Fruit fly (Drosophila melanogaster) whole organism, embryonic: ENCODE measurements around the gene Pss.
A peak's percentile ranks its signal among the peaks of the same experiment; 100 is the strongest.

Experiments used
- CG10366 ChIP-seq: fragments of 200-800 bp; sonication (Bioruptor generic); IDR thresholded peaks from 2 replicates; pipeline ENCODE4 v1.3.6; 2022; ENCODE audit warnings: missing biosample characterization, missing genetic modification characterization
- CG10654 ChIP-seq: fragments of 200-800 bp; sonication (Bioruptor generic); optimal IDR thresholded peaks from 2 replicates; lab custom pipeline; 2016; ENCODE audit warnings: missing biosample characterization, missing genetic modification characterization
- CG10979 ChIP-seq: fragments of 200-800 bp; sonication (Bioruptor generic); optimal IDR thresholded peaks from 2 replicates; lab custom pipeline; 2018; ENCODE audit warnings: missing biosample characterization, mild to moderate bottlenecking, missing genetic modification characterization, moderate library complexity
- CG12391 ChIP-seq: fragments of 200-800 bp; sonication (Bioruptor generic); optimal IDR thresholded peaks from 3 replicates; lab custom pipeline; 2018; ENCODE audit warnings: missing biosample characterization, mild to moderate bottlenecking, missing genetic modification characterization, moderate library complexity
- CG12744 ChIP-seq: fragments of 200-800 bp; sonication (Bioruptor generic); optimal IDR thresholded peaks from 2 replicates; lab custom pipeline; 2016; ENCODE audit warnings: missing biosample characterization, missing genetic modification characterization
- CG13287 ChIP-seq: fragments of 200-800 bp; sonication (Bioruptor generic); IDR thresholded peaks from 2 replicates; pipeline ENCODE4 v1.3.6; 2022; ENCODE audit warnings: missing biosample characterization, missing genetic modification characterization; ENCODE audit not compliant: partially characterized antibody
- CG13624 ChIP-seq: fragments of 200-800 bp; sonication (Bioruptor generic); optimal IDR thresholded peaks from 2 replicates; lab custom pipeline; 2016; ENCODE audit warnings: missing biosample characterization, missing genetic modification characterization
- CG1603 ChIP-seq: fragments of 200-800 bp; sonication (Bioruptor generic); optimal IDR thresholded peaks from 2 replicates; lab custom pipeline; 2019; ENCODE audit warnings: missing biosample characterization, mild to moderate bottlenecking, missing genetic modification characterization, moderate library complexity
- CG16815 ChIP-seq: fragments of 200-800 bp; sonication (Bioruptor generic); optimal IDR thresholded peaks from 3 replicates; lab custom pipeline; 2017; ENCODE audit warnings: missing biosample characterization, mild to moderate bottlenecking, missing genetic modification characterization
- CG17829 ChIP-seq: fragments of 200-800 bp; optimal IDR thresholded peaks from 2 replicates; lab custom pipeline; 2019; ENCODE audit warnings: missing biosample characterization, mild to moderate bottlenecking, missing genetic modification characterization, moderate library complexity
- CG18011 ChIP-seq: fragments of 200-800 bp; sonication (Bioruptor generic); optimal IDR thresholded peaks from 2 replicates; lab custom pipeline; 2017; ENCODE audit warnings: missing biosample characterization, missing genetic modification characterization, mild to moderate bottlenecking, moderate library complexity, missing genotype
- CG2116 ChIP-seq: fragments of 200-800 bp; sonication (Bioruptor generic); optimal IDR thresholded peaks from 3 replicates; lab custom pipeline; 2018; ENCODE audit warnings: missing biosample characterization, mild to moderate bottlenecking, missing genetic modification characterization
- CG2202 ChIP-seq: fragments of 200-800 bp; sonication (Bioruptor generic); optimal IDR thresholded peaks from 2 replicates; lab custom pipeline; 2018; ENCODE audit warnings: missing biosample characterization, mild to moderate bottlenecking, missing genetic modification characterization
- CG30020 ChIP-seq: fragments of 200-800 bp; optimal IDR thresholded peaks from 2 replicates; lab custom pipeline; 2019; ENCODE audit warnings: missing biosample characterization, mild to moderate bottlenecking, missing genetic modification characterization, moderate library complexity
- CG30403 ChIP-seq: fragments of 200-800 bp; sonication (Bioruptor generic); optimal IDR thresholded peaks from 3 replicates; lab custom pipeline; 2016; ENCODE audit warnings: missing biosample characterization, missing genetic modification characterization
- CG6765 ChIP-seq: fragments of 200-800 bp; sonication (Bioruptor generic); optimal IDR thresholded peaks from 3 replicates; lab custom pipeline; 2017; ENCODE audit warnings: missing biosample characterization, mild to moderate bottlenecking, missing genetic modification characterization
- CG8281 ChIP-seq: fragments of 200-800 bp; sonication (Bioruptor generic); optimal IDR thresholded peaks from 2 replicates; lab custom pipeline; 2018; ENCODE audit warnings: missing biosample characterization, mild to moderate bottlenecking, missing genetic modification characterization, moderate library complexity
- CG8765 ChIP-seq: fragments of 200-800 bp; sonication (Bioruptor generic); IDR thresholded peaks from 2 replicates; pipeline ENCODE4 v1.3.6; 2022; ENCODE audit warnings: missing biosample characterization, missing genetic modification characterization
- CG9215 ChIP-seq: fragments of 200-800 bp; sonication (Bioruptor generic); IDR thresholded peaks from 2 replicates; pipeline ENCODE4 v1.3.6; 2022; ENCODE audit warnings: missing biosample characterization, missing genetic modification characterization
- CG9817 ChIP-seq: fragments of 200-800 bp; sonication (Bioruptor generic); optimal IDR thresholded peaks from 2 replicates; lab custom pipeline; 2018; ENCODE audit warnings: missing biosample characterization, mild to moderate bottlenecking, missing genetic modification characterization, moderate library complexity
- D19A ChIP-seq: fragments of 200-800 bp; optimal IDR thresholded peaks from 3 replicates; lab custom pipeline; 2019; ENCODE audit warnings: missing biosample characterization, mild to moderate bottlenecking, missing genetic modification characterization, moderate library complexity
- HLH54F ChIP-seq: fragments of 200-800 bp; sonication (Bioruptor generic); optimal IDR thresholded peaks from 3 replicates; lab custom pipeline; 2016; ENCODE audit warnings: missing biosample characterization, missing genetic modification characterization
- MESR4 ChIP-seq: fragments of 200-800 bp; sonication (Bioruptor generic); optimal IDR thresholded peaks from 2 replicates; lab custom pipeline; 2018; ENCODE audit warnings: missing biosample characterization, mild to moderate bottlenecking, missing genetic modification characterization, moderate library complexity
- Max ChIP-seq: fragments of 200-800 bp; sonication (Bioruptor generic); optimal IDR thresholded peaks from 2 replicates; lab custom pipeline; 2016; ENCODE audit warnings: missing biosample characterization, mild to moderate bottlenecking, missing genetic modification characterization
- Mes4 ChIP-seq: fragments of 200-800 bp; sonication (Bioruptor generic); optimal IDR thresholded peaks from 2 replicates; lab custom pipeline; 2016; ENCODE audit warnings: missing biosample characterization, missing genetic modification characterization
- Pdp1 ChIP-seq, 2 experiments: fragments of 200-800 bp; sonication (Bioruptor generic); optimal IDR thresholded peaks; 3 replicates each; lab custom pipeline; 2016; ENCODE audit warnings: missing biosample characterization in 2 of 2, missing genetic modification characterization in 2 of 2, mild to moderate bottlenecking in 1 of 2, moderate library complexity in 1 of 2
- Rfx ChIP-seq: fragments of 200-800 bp; sonication (Bioruptor generic); IDR thresholded peaks from 2 replicates; pipeline ENCODE4 v1.3.6; 2022; ENCODE audit warnings: missing biosample characterization, missing genetic modification characterization
- Scr ChIP-seq: fragments of 200-800 bp; sonication (Bioruptor generic); IDR thresholded peaks from 2 replicates; pipeline ENCODE4 v1.3.6; 2022; ENCODE audit warnings: missing biosample characterization, missing genetic modification characterization; ENCODE audit not compliant: partially characterized antibody
- Sin3A ChIP-seq: fragments of >200 bp; optimal IDR thresholded peaks from 2 replicates; lab custom pipeline; 2018
- Sox102F ChIP-seq: fragments of 200-800 bp; sonication (Bioruptor generic); optimal IDR thresholded peaks from 2 replicates; lab custom pipeline; 2018; ENCODE audit warnings: missing biosample characterization, mild to moderate bottlenecking, missing genetic modification characterization, moderate library complexity
- Sry-β ChIP-seq: fragments of 200-800 bp; sonication (Bioruptor generic); optimal IDR thresholded peaks from 2 replicates; lab custom pipeline; 2018; ENCODE audit warnings: missing biosample characterization, mild to moderate bottlenecking, missing genetic modification characterization, moderate library complexity
- Ssrp ChIP-seq: fragments of 200-800 bp; sonication (Bioruptor generic); optimal IDR thresholded peaks from 2 replicates; lab custom pipeline; 2018; ENCODE audit warnings: missing biosample characterization, mild to moderate bottlenecking, missing genetic modification characterization, moderate library complexity
- az2 ChIP-seq: fragments of 200-800 bp; sonication (Bioruptor generic); optimal IDR thresholded peaks from 3 replicates; lab custom pipeline; 2016; ENCODE audit warnings: missing biosample characterization, missing genetic modification characterization
- ftz-f1 ChIP-seq: fragments of 200-800 bp; sonication (Bioruptor generic); optimal IDR thresholded peaks from 2 replicates; lab custom pipeline; 2016; ENCODE audit warnings: missing biosample characterization, missing genetic modification characterization
- fu2 ChIP-seq: fragments of 200-800 bp; sonication (Bioruptor generic); optimal IDR thresholded peaks from 2 replicates; lab custom pipeline; 2016; ENCODE audit warnings: missing biosample characterization, missing genetic modification characterization
- gcm2 ChIP-seq: fragments of 200-800 bp; sonication (Bioruptor generic); optimal IDR thresholded peaks from 2 replicates; lab custom pipeline; 2016; ENCODE audit warnings: missing biosample characterization, missing genetic modification characterization
- gro ChIP-seq: fragments of 200-800 bp; sonication (Bioruptor generic); optimal IDR thresholded peaks from 2 replicates; lab custom pipeline; 2016; ENCODE audit warnings: missing biosample characterization, missing genetic modification characterization
- insv ChIP-seq, 2 experiments: fragments of 200-800 bp; sonication (Bioruptor generic); optimal IDR thresholded peaks; 3 replicates each; lab custom pipeline; 2016 to 2018; ENCODE audit warnings: missing biosample characterization in 2 of 2, missing genetic modification characterization in 2 of 2
- kay ChIP-seq: fragments of 200-800 bp; sonication (Bioruptor generic); optimal IDR thresholded peaks from 2 replicates; lab custom pipeline; 2016; ENCODE audit warnings: missing biosample characterization, missing genetic modification characterization
- lmd ChIP-seq: fragments of 200-800 bp; sonication (Bioruptor generic); IDR thresholded peaks from 2 replicates; pipeline ENCODE4 v1.3.6; 2022; ENCODE audit warnings: missing biosample characterization, missing genetic modification characterization
- lola ChIP-seq, 3 experiments: fragments of >200 bp in 2 of 3; fragments of 200-800 bp in 1 of 3; sonication (Bioruptor generic) in 1 of 3; optimal IDR thresholded peaks; 2 replicates each; lab custom pipeline; 2017 to 2019; ENCODE audit warnings: missing biosample characterization in 3 of 3, missing genetic modification characterization in 3 of 3, mild to moderate bottlenecking in 1 of 3, moderate library complexity in 1 of 3
- nom ChIP-seq: fragments of 200-800 bp; sonication (Bioruptor generic); optimal IDR thresholded peaks from 2 replicates; lab custom pipeline; 2017; ENCODE audit warnings: missing biosample characterization, missing genetic modification characterization, mild to moderate bottlenecking, moderate library complexity, missing genetic modification reagents
- pzg ChIP-seq: fragments of 200-800 bp; sonication (Bioruptor generic); optimal IDR thresholded peaks from 3 replicates; lab custom pipeline; 2018; ENCODE audit warnings: missing biosample characterization, mild to moderate bottlenecking, missing genetic modification characterization, moderate library complexity
- sc ChIP-seq, 3 experiments: fragments of >200 bp in 2 of 3; fragments of 200-800 bp in 1 of 3; sonication (Bioruptor generic) in 1 of 3; optimal IDR thresholded peaks; 2 replicates in 2 of 3; 3 replicates in 1 of 3; lab custom pipeline; 2017; ENCODE audit warnings: mild to moderate bottlenecking in 1 of 3, missing biosample characterization in 1 of 3, missing genetic modification characterization in 1 of 3, missing genetic modification reagents in 1 of 3
- sob ChIP-seq: fragments of 200-800 bp; sonication (Bioruptor generic); IDR thresholded peaks from 2 replicates; pipeline ENCODE4 v1.3.6; 2022; ENCODE audit warnings: missing biosample characterization, missing genetic modification characterization
- trem ChIP-seq: fragments of 200-800 bp; optimal IDR thresholded peaks from 3 replicates; lab custom pipeline; 2019; ENCODE audit warnings: missing biosample characterization, mild to moderate bottlenecking, missing genetic modification characterization, moderate library complexity
- wor ChIP-seq: fragments of 200-800 bp; sonication (Bioruptor generic); IDR thresholded peaks from 2 replicates; pipeline ENCODE4 v1.3.6; 2022; ENCODE audit warnings: missing biosample characterization, missing genetic modification characterization
- zfh1 ChIP-seq: fragments of 200-800 bp; sonication (Bioruptor generic); IDR thresholded peaks from 3 replicates; pipeline ENCODE4 v1.3.6; 2022; ENCODE audit warnings: missing biosample characterization, missing genetic modification characterization

The Pss gene

DNA sequence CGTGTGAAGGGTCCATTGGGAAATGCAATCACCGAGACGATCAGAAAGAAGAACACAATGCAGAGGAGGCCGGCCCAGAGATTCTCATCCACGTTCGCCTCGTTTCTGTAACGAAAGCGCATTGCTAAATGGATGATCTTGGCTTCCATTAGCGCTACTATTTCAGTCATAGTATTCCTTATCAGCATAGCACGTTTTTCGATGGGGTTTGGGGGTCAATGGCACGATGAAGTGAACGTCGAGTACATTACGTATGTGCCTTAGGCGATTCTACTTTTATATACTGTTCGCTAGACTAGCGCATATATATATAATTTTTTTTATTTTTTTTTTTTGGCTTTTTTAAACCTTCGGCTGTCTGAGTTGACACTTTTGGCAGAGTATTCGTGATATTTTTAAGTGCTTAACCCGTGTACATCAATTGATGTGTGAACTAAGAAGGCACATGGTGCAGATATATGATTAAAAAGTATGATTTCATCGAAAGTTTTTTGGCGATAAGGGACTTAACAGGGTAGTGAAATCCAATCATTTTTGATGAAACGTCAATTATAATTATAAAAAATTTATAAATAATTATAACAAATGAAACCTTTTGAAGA is 1.5 kb downstream of the Pss start (continued):
- no peak for TF ChIP-seq CG12744 (GFP tag; lab: Kevin White, UChicago)
- TF ChIP-seq CG2202 (tag; lab: Kevin White, UChicago): no peak
- no peak for TF ChIP-seq MESR4 (GFP tag; lab: Kevin White, UChicago)
- no peak for TF ChIP-seq gcm2 (GFP tag; lab: Kevin White, UChicago)
- no peak for TF ChIP-seq wor (GFP tag; lab: Robert Waterston, UW)
- no peak for TF ChIP-seq nom (GFP tag; lab: Kevin White, UChicago)
- TF ChIP-seq CG18011 (GFP tag; lab: Kevin White, UChicago): no peak
- no peak for TF ChIP-seq CG6765 (GFP tag; lab: Kevin White, UChicago)
- no peak for TF ChIP-seq gro (GFP tag; lab: Kevin White, UChicago)
- no peak for TF ChIP-seq CG9817 (tag; lab: Kevin White, UChicago)
- no peak for TF ChIP-seq CG16815
- no peak for TF ChIP-seq CG8281
- TF ChIP-seq CG10366: no peak
- 0 out of 2 replicates have a peak, but pooled peaks have one; percentile 15 for TF ChIP-seq sob
- peak; percentile 3 for TF ChIP-seq ftz-f1 (GFP tag; lab: Kevin White, UChicago)
- TF ChIP-seq CG13624 (GFP tag; lab: Kevin White, UChicago): no peak
- TF ChIP-seq HLH54F (GFP tag; lab: Kevin White, UChicago): no peak
- TF ChIP-seq Pdp1 (GFP tag; optimal IDR thresholded peaks at IDR 0.05; lab: Kevin White, UChicago): peak in 1 of 2 experiments; percentile 45

DNA sequence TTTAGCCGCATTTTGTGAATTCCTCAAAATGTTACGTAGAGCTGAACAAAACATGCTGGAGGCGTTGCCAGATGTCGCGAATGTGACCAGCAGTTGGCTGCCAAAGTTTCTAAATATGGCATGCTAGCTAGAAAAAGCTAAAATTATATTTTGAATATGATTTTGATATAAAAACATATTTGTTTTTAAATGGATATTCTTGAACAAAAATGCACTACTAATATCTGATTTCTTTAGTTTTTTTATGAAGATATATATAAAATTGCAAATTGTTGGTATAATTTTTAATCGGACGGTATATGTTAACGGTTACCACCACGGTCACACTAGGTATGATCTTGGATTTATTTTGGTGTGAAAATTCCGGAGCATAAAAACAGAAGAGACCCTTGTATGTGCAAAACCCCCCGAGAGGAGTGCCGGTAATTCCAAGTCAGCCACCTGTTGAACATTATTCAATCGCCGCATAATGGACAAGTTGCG is 5.2 kb downstream of the Pss start, which contains the start of the genes mTerf3 and CG5104:
Gene mTerf3, minus strand, starts transcription at position 86 of the 483 bp plus-strand sequence.
Gene CG5104, plus strand, starts transcription at position 323 of the 483 bp plus-strand sequence.
- TF ChIP-seq sc (optimal IDR thresholded peaks at IDR 0.05; lab: Kevin White, UChicago): no peak
- no peak for TF ChIP-seq sc (GFP tag; optimal IDR thresholded peaks at IDR 0.05; lab: Kevin White, UChicago)
- TF ChIP-seq trem (tag; lab: Kevin White, UChicago): peak; percentile 57
- TF ChIP-seq insv (GFP tag; optimal IDR thresholded peaks at IDR 0.05; lab: Kevin White, UChicago): no peak
- TF ChIP-seq kay (GFP tag; lab: Kevin White, UChicago): no peak
- TF ChIP-seq CG1603: peak; percentile 29
- peak; percentile 54 for TF ChIP-seq CG12391 (tag; lab: Kevin White, UChicago)
- TF ChIP-seq Sry-β (GFP tag; lab: Kevin White, UChicago): peak; percentile 91
- peak; percentile 33 for TF ChIP-seq Sin3A (lab: Kevin White, UChicago)
- no peak for TF ChIP-seq Scr
- TF ChIP-seq zfh1 (GFP tag; lab: Robert Waterston, UW): peak; percentile 30; the same call in 1 of the 3 replicates
- peak; percentile 55 for TF ChIP-seq Max (GFP tag; lab: Kevin White, UChicago)
- TF ChIP-seq az2: peak; percentile 19
- TF ChIP-seq CG9215 (GFP tag; lab: Robert Waterston, UW): no peak
- peak; percentile 7 for TF ChIP-seq Ssrp (tag; lab: Kevin White, UChicago)
- no peak for TF ChIP-seq CG8765 (GFP tag; lab: Robert Waterston, UW)
- peak; percentile 14 for TF ChIP-seq D19A (tag; lab: Kevin White, UChicago)
- peak; percentile 0 for TF ChIP-seq Sox102F
- peak; percentile 7 for TF ChIP-seq CG10654
- no peak for TF ChIP-seq Mes4 (GFP tag; lab: Kevin White, UChicago)
- TF ChIP-seq Rfx (GFP tag; lab: Robert Waterston, UW): 0 out of 2 replicates have a peak, but pooled peaks have one; percentile 8
- TF ChIP-seq CG13287 (GFP tag; lab: Robert Waterston, UW): peak; percentile 30; the same call in 1 of the 2 replicates
- TF ChIP-seq CG30403 (GFP tag; lab: Kevin White, UChicago): peak; percentile 49
- TF ChIP-seq CG30020 (tag; lab: Kevin White, UChicago): peak; percentile 56
- TF ChIP-seq CG2116: peak; percentile 42
- no peak; the same call in 1 of the 2 replicates for TF ChIP-seq lmd
- peak; percentile 2 for TF ChIP-seq CG10979 (tag; lab: Kevin White, UChicago)
- no peak for TF ChIP-seq fu2 (GFP tag; lab: Kevin White, UChicago)
- TF ChIP-seq lola (GFP tag; optimal IDR thresholded peaks at IDR 0.05; lab: Kevin White, UChicago): peak in 1 of 3 experiments; percentile 34
- TF ChIP-seq pzg (GFP tag; lab: Kevin White, UChicago): peak; percentile 60
- peak; percentile 55 for TF ChIP-seq CG17829 (tag; lab: Kevin White, UChicago)
